Worm (Caenorhabditis elegans): Measurements from ENCODE around the gene C44C11.6.

The C44C11.6 gene

DNA sequence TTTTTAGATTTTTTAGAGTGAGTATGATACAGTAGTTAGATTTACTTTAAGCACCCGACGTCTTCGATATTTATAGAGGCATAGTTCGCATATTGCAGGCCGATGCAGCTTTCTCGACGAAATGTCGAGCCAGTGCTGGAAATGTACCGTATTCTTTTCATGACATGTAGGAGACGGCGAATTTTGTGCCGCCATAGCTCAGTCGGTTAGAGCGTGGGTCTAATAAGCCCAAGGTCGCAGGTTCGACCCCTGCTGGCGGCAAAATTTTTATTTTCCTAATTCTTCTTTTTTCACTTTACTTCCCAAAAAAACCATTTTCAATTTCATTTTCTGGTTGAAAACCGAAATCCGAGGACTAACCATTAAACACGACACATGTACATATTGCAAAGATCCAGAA, 17.7 kb downstream of the C44C11.6 start (continued):
- peak; percentile 58; the same call in 1 of the 2 replicates for TF ChIP-seq lin-26 (GFP tag; IDR thresholded peaks at IDR 0.05)
- peak; percentile 72; the same call in 1 of the 2 replicates for TF ChIP-seq nfyb-1 (GFP tag; IDR thresholded peaks at IDR 0.05)
- peak; percentile 89 for TF ChIP-seq tbp1 (GFP tag; optimal IDR thresholded peaks at IDR 0.05)
- TF ChIP-seq madf-6 (GFP tag; IDR thresholded peaks at IDR 0.05), result no peak
- TF ChIP-seq F49E8.2 (tag; optimal IDR thresholded peaks at IDR 0.05; ENCODE audit: insufficient read depth), result peak; percentile 19
- 0 out of 2 replicates have a peak, but pooled peaks have one; percentile 17 for TF ChIP-seq Y95B8A.8 (GFP tag; IDR thresholded peaks at IDR 0.05)
- 0 out of 2 replicates have a peak, but pooled peaks have one; percentile 30 for TF ChIP-seq rcor-1 (GFP tag; IDR thresholded peaks at IDR 0.05)

DNA sequence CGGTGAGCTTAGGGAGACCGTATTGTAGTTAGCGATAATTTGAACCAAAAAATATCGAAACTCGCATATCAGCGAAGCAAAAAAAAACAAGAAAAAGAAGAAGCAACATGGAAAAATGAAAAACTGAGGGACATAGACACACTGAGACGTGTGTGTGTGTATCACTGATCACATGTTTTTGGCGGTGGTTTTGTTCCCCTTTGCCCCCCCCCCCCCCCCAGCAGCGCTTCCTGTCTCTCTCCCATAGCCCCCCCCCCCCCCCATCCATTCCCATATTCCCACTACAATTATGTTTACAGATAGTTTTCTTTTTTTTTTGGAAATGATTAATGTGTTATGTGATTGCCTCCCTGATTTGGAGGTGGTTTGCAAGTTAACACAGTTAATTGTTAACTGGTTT, 24.6 kb downstream of the C44C11.6 start:
- no peak for TF ChIP-seq mcd-1 (GFP tag; IDR thresholded peaks at IDR 0.05)
- no peak for TF ChIP-seq aptf-3 (GFP tag; IDR thresholded peaks at IDR 0.05)
- TF ChIP-seq cebp-1 (GFP tag; IDR thresholded peaks at IDR 0.05), result no peak
- TF ChIP-seq cebp-1 (tag; optimal IDR thresholded peaks at IDR 0.05), result peak; percentile 9
- TF ChIP-seq chd-7 (tag; optimal IDR thresholded peaks at IDR 0.05), result no peak
- no peak for TF ChIP-seq pbrm-1 (GFP tag; IDR thresholded peaks at IDR 0.05)
- no peak for TF ChIP-seq F10E7.11 (tag; optimal IDR thresholded peaks at IDR 0.05)
- no peak for TF ChIP-seq rpc-1 (optimal IDR thresholded peaks at IDR 0.05)
- TF ChIP-seq rpc-1 (tag; optimal IDR thresholded peaks at IDR 0.05), result no peak
- peak; percentile 94 for TF ChIP-seq zfh-2 (GFP tag; conservative IDR thresholded peaks at IDR 0.05)
- TF ChIP-seq B0019.2 (GFP tag; conservative IDR thresholded peaks at IDR 0.05), result no peak
- no peak for TF ChIP-seq nhr-80 (tag; optimal IDR thresholded peaks at IDR 0.05)
- TF ChIP-seq egrh-3 (GFP tag; IDR thresholded peaks at IDR 0.05), result peak; percentile 55; the same call in 1 of the 2 replicates
- TF ChIP-seq ets-4 (GFP tag; optimal IDR thresholded peaks at IDR 0.05), result no peak
- no peak for TF ChIP-seq lin-40 (tag; optimal IDR thresholded peaks at IDR 0.05)
- TF ChIP-seq K11D2.4 (GFP tag; IDR thresholded peaks at IDR 0.05), result no peak
- no peak for TF ChIP-seq ztf-25 (GFP tag; IDR thresholded peaks at IDR 0.05)
- no peak for TF ChIP-seq Y79H2A.3 (GFP tag; conservative IDR thresholded peaks at IDR 0.05)
- no peak for TF ChIP-seq bed-1 (GFP tag; IDR thresholded peaks at IDR 0.05)
- no peak for TF ChIP-seq somi-1 (GFP tag; optimal IDR thresholded peaks at IDR 0.05)
- TF ChIP-seq unc-62 (GFP tag; optimal IDR thresholded peaks at IDR 0.05), result no peak
- TF ChIP-seq madf-10 (tag; optimal IDR thresholded peaks at IDR 0.05), result no peak
- TF ChIP-seq attf-3 (GFP tag; conservative IDR thresholded peaks at IDR 0.05), result no peak
- no peak for TF ChIP-seq ccch-3 (GFP tag; optimal IDR thresholded peaks at IDR 0.05)
- TF ChIP-seq egl-44 (GFP tag; IDR thresholded peaks at IDR 0.05), result no peak
- no peak for TF ChIP-seq snpc-4 (GFP tag; optimal IDR thresholded peaks at IDR 0.05)
- no peak for TF ChIP-seq snpc-4 (tag; optimal IDR thresholded peaks at IDR 0.05)

DNA sequence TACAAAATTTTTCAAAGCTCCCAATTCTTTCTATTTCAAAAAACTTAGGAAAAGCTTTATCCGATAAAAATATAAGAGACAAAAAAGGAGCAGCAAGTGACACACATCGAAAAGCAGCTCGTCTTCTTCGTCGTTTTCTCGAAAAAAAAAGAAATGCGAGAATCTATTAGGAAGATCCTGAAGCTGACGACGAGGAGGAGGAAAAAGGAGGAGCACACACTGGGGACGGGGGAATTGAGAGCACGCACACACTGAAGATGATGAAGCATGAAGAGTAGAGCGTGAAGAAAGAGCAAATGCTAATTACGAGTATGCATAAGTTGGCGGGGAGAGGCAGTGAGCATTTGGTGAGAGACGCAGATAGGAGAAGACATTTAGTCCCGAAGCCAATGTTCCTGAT, 29.3 kb downstream of the C44C11.6 start:
- TF ChIP-seq K12H6.12 (tag; optimal IDR thresholded peaks at IDR 0.05) (no peak), F10E7.11 (tag; optimal IDR thresholded peaks at IDR 0.05) (no peak), attf-3 (GFP tag; conservative IDR thresholded peaks at IDR 0.05) (no peak), F37B4.10 (GFP tag; IDR thresholded peaks at IDR 0.05) (no peak), nhr-120 (GFP tag; IDR thresholded peaks at IDR 0.05) (no peak)

DNA sequence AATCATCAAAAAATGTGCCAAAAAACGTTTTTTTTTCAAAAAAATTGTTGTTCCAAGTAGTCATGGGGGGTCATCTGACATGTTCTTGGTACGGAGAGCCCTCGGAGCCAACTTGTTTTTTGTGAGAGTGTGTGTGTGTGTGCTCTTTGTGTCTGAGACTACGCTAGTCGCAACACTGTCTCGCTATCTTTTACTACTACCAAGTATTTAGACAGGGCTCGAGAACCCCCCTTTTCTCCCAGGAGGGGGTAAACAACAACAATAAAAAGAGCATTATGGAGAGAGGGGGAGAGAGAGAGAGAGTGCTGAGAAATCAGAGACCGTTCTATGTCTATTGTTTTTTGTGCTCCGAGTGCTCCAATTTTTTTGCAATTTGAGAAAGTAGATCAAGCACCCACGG, 34.2 kb downstream of the C44C11.6 start:
- TF ChIP-seq egl-18 (GFP tag; IDR thresholded peaks at IDR 0.05) (no peak), snpc-4 (GFP tag; optimal IDR thresholded peaks at IDR 0.05) (no peak), snpc-4 (tag; optimal IDR thresholded peaks at IDR 0.05) (no peak), F22D6.2 (tag; optimal IDR thresholded peaks at IDR 0.05) (no peak), madf-8 (GFP tag; conservative IDR thresholded peaks at IDR 0.05) (no peak)

Measured in whole organism, young adult.